Worm (Caenorhabditis elegans): ENCODE results near the gene srx-87.

DNA sequence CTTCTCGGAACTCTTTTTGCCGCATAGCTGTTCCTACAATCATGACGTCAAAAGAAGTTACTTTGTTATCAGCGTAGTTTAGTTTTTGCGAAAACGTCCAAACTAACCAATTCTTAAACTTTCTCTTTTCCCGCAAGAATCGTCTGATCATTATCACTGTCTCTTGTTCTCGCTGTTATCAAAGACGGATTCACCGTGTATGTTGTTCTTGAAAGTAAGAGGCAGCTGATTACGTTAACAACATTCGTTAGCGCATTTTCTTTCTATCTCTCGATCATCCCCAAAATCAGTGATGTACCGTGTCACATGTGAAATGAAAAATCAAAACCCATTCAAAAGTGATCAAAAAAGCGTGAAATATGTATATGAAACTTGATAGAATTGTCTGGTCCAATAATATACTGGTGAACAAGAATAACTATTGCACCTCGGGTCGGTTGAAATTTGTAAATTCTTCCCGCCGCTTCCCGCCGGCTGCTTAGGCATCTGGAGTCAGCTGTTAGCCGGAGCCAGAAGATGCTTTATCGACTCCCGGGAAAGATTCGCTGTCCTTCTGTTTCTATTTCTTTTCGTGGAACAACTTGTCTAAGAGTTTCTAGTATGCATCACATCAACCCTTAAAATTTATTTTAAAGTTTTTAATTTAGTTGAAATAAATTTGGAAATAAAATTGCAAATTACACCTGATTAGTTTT, 30.0 kb upstream of the srx-87 start:
- no peak for TF ChIP-seq pqm-1 (tag; optimal IDR thresholded peaks at IDR 0.05)
- TF ChIP-seq ceh-24 (tag; optimal IDR thresholded peaks at IDR 0.05) = no peak
- TF ChIP-seq ceh-9 (tag; optimal IDR thresholded peaks at IDR 0.05) = no peak
- TF ChIP-seq lin-11 (tag; optimal IDR thresholded peaks at IDR 0.05) = no peak
- no peak for TF ChIP-seq dve-1 (tag; optimal IDR thresholded peaks at IDR 0.05)
- TF ChIP-seq ama-1 (optimal IDR thresholded peaks at IDR 0.05) = no peak
- TF ChIP-seq ceh-18 (tag; optimal IDR thresholded peaks at IDR 0.05) = no peak
- TF ChIP-seq pha-4 (tag; optimal IDR thresholded peaks at IDR 0.05) = no peak
- TF ChIP-seq ref-2 (tag; optimal IDR thresholded peaks at IDR 0.05) = no peak
- TF ChIP-seq nhr-11 (tag; optimal IDR thresholded peaks at IDR 0.05) = no peak
- TF ChIP-seq ets-4 (tag; optimal IDR thresholded peaks at IDR 0.05) = no peak
